Worm (Caenorhabditis elegans): Measurements from ENCODE around the gene wago-10.
A peak's percentile ranks its signal among the peaks of the same experiment; 100 is the strongest.

wago-10 gene

ce11 chrV:349054-349453 is 5.8 kb downstream of the wago-10 start, which contains the start of gene atg-9 (continued):
- TF ChIP-seq C06A6.2 (GFP tag; conservative IDR thresholded peaks at IDR 0.05) (peak; percentile 56; the same call in 1 of the 2 replicates), hrde-1 (tag; optimal IDR thresholded peaks at IDR 0.05; ENCODE audit: borderline replicate concordance) (no peak), ztf-25 (GFP tag; IDR thresholded peaks at IDR 0.05) (no peak), hlh-12 (tag; optimal IDR thresholded peaks at IDR 0.05) (no peak), unc-62 (GFP tag; optimal IDR thresholded peaks at IDR 0.05) (no peak), bed-2 (GFP tag; IDR thresholded peaks at IDR 0.05) (no peak), B0336.3 (GFP tag; IDR thresholded peaks at IDR 0.05) (peak; percentile 37; the same call in 1 of the 2 replicates), him-1 (tag; optimal IDR thresholded peaks at IDR 0.05) (no peak), ztf-3 (GFP tag; optimal IDR thresholded peaks at IDR 0.05) (no peak), lin-54 (GFP tag; optimal IDR thresholded peaks at IDR 0.05) (peak; percentile 20), sdz-38 (tag; optimal IDR thresholded peaks at IDR 0.05) (no peak), ceh-100 (GFP tag; IDR thresholded peaks at IDR 0.05) (peak; percentile 54), rpc-1 (optimal IDR thresholded peaks at IDR 0.05) (no peak), rpc-1 (tag; optimal IDR thresholded peaks at IDR 0.05) (no peak), hmg-20 (GFP tag; IDR thresholded peaks at IDR 0.05) (0 out of 2 replicates have a peak, but pooled peaks have one; percentile 22), mel-28 (tag; optimal IDR thresholded peaks at IDR 0.05; ENCODE audit: borderline replicate concordance) (no peak), F22D6.2 (tag; optimal IDR thresholded peaks at IDR 0.05) (no peak), fkh-3 (tag; optimal IDR thresholded peaks at IDR 0.05) (no peak), mxl-1 (tag; optimal IDR thresholded peaks at IDR 0.05) (no peak), hsf-1 (GFP tag; IDR thresholded peaks at IDR 0.05) (no peak; the same call in 1 of the 2 replicates), mcd-1 (GFP tag; IDR thresholded peaks at IDR 0.05) (peak; percentile 98), madf-8 (GFP tag; conservative IDR thresholded peaks at IDR 0.05) (no peak), snpc-4 (GFP tag; optimal IDR thresholded peaks at IDR 0.05) (no peak), snpc-4 (tag; optimal IDR thresholded peaks at IDR 0.05) (peak in 2 of 4 experiments; percentile 29 to 53), K12H6.12 (tag; optimal IDR thresholded peaks at IDR 0.05) (peak; percentile 75), C17E4.6 (GFP tag; IDR thresholded peaks at IDR 0.05) (no peak), nhr-179 (tag; optimal IDR thresholded peaks at IDR 0.05) (no peak), nhr-120 (GFP tag; IDR thresholded peaks at IDR 0.05) (no peak), akir-1 (GFP tag; optimal IDR thresholded peaks at IDR 0.05) (no peak), lin-35 (GFP tag; optimal IDR thresholded peaks at IDR 0.05) (peak in 1 of 3 experiments; percentile 68), ztf-22 (GFP tag; optimal IDR thresholded peaks at IDR 0.05) (no peak), T07F8.4 (tag; optimal IDR thresholded peaks at IDR 0.05) (no peak), sptf-2 (GFP tag; optimal IDR thresholded peaks at IDR 0.05) (no peak), hmg-1.2 (GFP tag; IDR thresholded peaks at IDR 0.05) (peak; percentile 34; the same call in 1 of the 2 replicates), hlh-26 (GFP tag; conservative IDR thresholded peaks at IDR 0.05) (no peak), Y53G8AR.9 (GFP tag; conservative IDR thresholded peaks at IDR 0.05) (peak; percentile 81), B0035.1 (tag; optimal IDR thresholded peaks at IDR 0.05) (no peak), ztf-18 (tag; optimal IDR thresholded peaks at IDR 0.05) (no peak), nfya-2 (GFP tag; IDR thresholded peaks at IDR 0.05) (no peak), snpc-1.3 (tag; optimal IDR thresholded peaks at IDR 0.05; ENCODE audit: insufficient read depth) (no peak), snpc-3.4 (tag; optimal IDR thresholded peaks at IDR 0.05) (no peak), xnd-1 (tag; optimal IDR thresholded peaks at IDR 0.05) (no peak), nhr-27 (tag; optimal IDR thresholded peaks at IDR 0.05) (no peak), F39B2.1 (GFP tag; IDR thresholded peaks at IDR 0.05) (no peak), nfyb-1 (GFP tag; IDR thresholded peaks at IDR 0.05) (peak; percentile 81), lag-1 (GFP tag; IDR thresholded peaks at IDR 0.05) (no peak), Y53F4B.3 (GFP tag; IDR thresholded peaks at IDR 0.05) (no peak), somi-1 (GFP tag; optimal IDR thresholded peaks at IDR 0.05) (no peak), zfh-2 (GFP tag; conservative IDR thresholded peaks at IDR 0.05) (peak; percentile 62)
